Fruit fly (Drosophila melanogaster): Measurements from ENCODE around the gene CG42327.

CG42327 gene

dm6 chr3R:11619709-11620409 lies 36.1 kb upstream of the CG42327 start, which contains the start of the genes Jupiter and CG14710 (continued):
- TF ChIP-seq Hr39 (optimal IDR thresholded peaks at IDR 0.05) (no peak), Six4 (GFP tag; optimal IDR thresholded peaks at IDR 0.05) (no peak), chinmo (GFP tag; IDR thresholded peaks at IDR 0.05; ENCODE audit: partially characterized antibody) (peak; percentile 73; the same call in 1 of the 4 replicates), pita (GFP tag; optimal IDR thresholded peaks at IDR 0.05) (no peak), CG17912 (GFP tag; optimal IDR thresholded peaks at IDR 0.05) (no peak), Myb (GFP tag; optimal IDR thresholded peaks at IDR 0.05) (peak; percentile 88), Lpt (GFP tag; optimal IDR thresholded peaks at IDR 0.05) (no peak), CG3163 (GFP tag; optimal IDR thresholded peaks at IDR 0.05) (peak; percentile 50), CG30403 (GFP tag; optimal IDR thresholded peaks at IDR 0.05) (peak; percentile 83), CG2199 (GFP tag; IDR thresholded peaks at IDR 0.05) (no peak), CG18619 (GFP tag; optimal IDR thresholded peaks at IDR 0.05) (no peak), vfl (GFP tag; optimal IDR thresholded peaks at IDR 0.05) (peak; percentile 75), da (GFP tag; optimal IDR thresholded peaks at IDR 0.05) (peak; percentile 44), Dad (GFP tag; optimal IDR thresholded peaks at IDR 0.05) (peak; percentile 79), cad (GFP tag; optimal IDR thresholded peaks at IDR 0.05) (no peak), Asciz (GFP tag; optimal IDR thresholded peaks at IDR 0.05) (no peak), wek (GFP tag; optimal IDR thresholded peaks at IDR 0.05) (no peak), tx (GFP tag; optimal IDR thresholded peaks at IDR 0.05) (peak; percentile 84), CG4820 (GFP tag; optimal IDR thresholded peaks at IDR 0.05) (peak; percentile 58), p53 (GFP tag; optimal IDR thresholded peaks at IDR 0.05) (peak; percentile 77), Meics (GFP tag; optimal IDR thresholded peaks at IDR 0.05) (peak; percentile 43), Eip74EF (GFP tag; optimal IDR thresholded peaks at IDR 0.05) (no peak), sens (GFP tag) (peak; percentile 97), CG18262 (tag; optimal IDR thresholded peaks at IDR 0.05) (peak; percentile 5), CG34422 (GFP tag; IDR thresholded peaks at IDR 0.05) (peak; percentile 86), CG33557 (GFP tag; optimal IDR thresholded peaks at IDR 0.05) (peak; percentile 27), slbo (GFP tag; IDR thresholded peaks at IDR 0.05) (peak; percentile 92), Antp (GFP tag; optimal IDR thresholded peaks at IDR 0.05) (peak; percentile 90), sna (GFP tag; IDR thresholded peaks at IDR 0.05; ENCODE audit: partially characterized antibody) (no peak), sr (GFP tag; IDR thresholded peaks at IDR 0.05) (no peak), CG3281 (GFP tag; optimal IDR thresholded peaks at IDR 0.05) (no peak), cas (GFP tag; IDR thresholded peaks at IDR 0.05) (peak; percentile 65), ranshi (GFP tag; IDR thresholded peaks at IDR 0.05) (peak; percentile 69; the same call in 1 of the 2 replicates), CG10267 (tag; optimal IDR thresholded peaks at IDR 0.05) (peak; percentile 80), CG7786 (GFP tag; optimal IDR thresholded peaks at IDR 0.05) (peak; percentile 83), E2f2 (GFP tag; IDR thresholded peaks at IDR 0.05) (peak; percentile 89), zfh2 (GFP tag; optimal IDR thresholded peaks at IDR 0.05) (peak; percentile 85), CG15601 (tag; optimal IDR thresholded peaks at IDR 0.05) (peak; percentile 72), CG5180 (GFP tag; optimal IDR thresholded peaks at IDR 0.05) (no peak), Rx (GFP tag; IDR thresholded peaks at IDR 0.05) (peak; percentile 38; the same call in 1 of the 2 replicates), CG12236 (GFP tag; optimal IDR thresholded peaks at IDR 0.05) (peak; percentile 31), mam (GFP tag; optimal IDR thresholded peaks at IDR 0.05) (peak; percentile 89), zf30C (GFP tag; optimal IDR thresholded peaks at IDR 0.05) (peak; percentile 13), GATAe (GFP tag; conservative IDR thresholded peaks at IDR 0.05) (no peak), CG12104 (GFP tag; optimal IDR thresholded peaks at IDR 0.05) (peak; percentile 1), D19B (GFP tag; optimal IDR thresholded peaks at IDR 0.05) (no peak), onecut (GFP tag; IDR thresholded peaks at IDR 0.05) (peak; percentile 11; the same call in 1 of the 2 replicates), CG13424 (tag; optimal IDR thresholded peaks at IDR 0.05) (peak; percentile 68), CG12942 (GFP tag; optimal IDR thresholded peaks at IDR 0.05) (peak; percentile 63), CG32532 (GFP tag; IDR thresholded peaks at IDR 0.05) (peak; percentile 81), CG3726 (GFP tag; IDR thresholded peaks at IDR 0.05) (no peak)
